Fruit fly (Drosophila melanogaster) whole organism, wandering third instar larva: ENCODE results near the gene CG9922.
A peak's percentile ranks its signal among the peaks of the same experiment; 100 is the strongest.

Experiments
- Dfd ChIP-seq: fragments of >200 bp; optimal IDR thresholded peaks from 2 replicates; lab custom pipeline; 2017; ENCODE audit warnings: missing biosample characterization, missing genetic modification characterization
- GATAd ChIP-seq: sonication (Bioruptor generic); optimal IDR thresholded peaks from 2 replicates; lab custom pipeline; 2016; ENCODE audit warnings: missing biosample characterization, missing genetic modification characterization
- Hr78 ChIP-seq: fragments of >200 bp; optimal IDR thresholded peaks from 2 replicates; lab custom pipeline; 2017; ENCODE audit warnings: missing biosample characterization, missing genetic modification characterization
- N ChIP-seq: fragments of >200 bp; optimal IDR thresholded peaks from 2 replicates; lab custom pipeline; 2018; ENCODE audit warnings: missing biosample characterization, missing external identifiers, missing genetic modification characterization
- Rel ChIP-seq, 2 experiments: fragments of 200-800 bp; sonication (Bioruptor generic) in 1 of 2; optimal IDR thresholded peaks; 2 replicates in 1 of 2; 3 replicates in 1 of 2; lab custom pipeline; 2016 to 2019; ENCODE audit warnings: mild to moderate bottlenecking in 2 of 2, missing biosample characterization in 2 of 2, missing genetic modification characterization in 2 of 2, moderate library complexity in 1 of 2
- brk ChIP-seq: fragments of 200-800 bp; sonication (Bioruptor generic); optimal IDR thresholded peaks from 2 replicates; lab custom pipeline; 2016; ENCODE audit warnings: missing biosample characterization, mild to moderate bottlenecking, missing genetic modification characterization
- dl ChIP-seq, 2 experiments: fragments of 175-275, 200-275 bp in 1 of 2; fragments of 200-275 bp in 1 of 2; sonication (Bioruptor generic); optimal IDR thresholded peaks; lab custom pipeline; 2018; ENCODE audit warnings: mild to moderate bottlenecking in 2 of 2, missing biosample characterization in 2 of 2, missing genetic modification characterization in 2 of 2, moderate library complexity in 2 of 2; ENCODE audit not compliant: partially characterized antibody in 2 of 2, insufficient read depth in 1 of 2
- dsf ChIP-seq: sonication (Bioruptor generic); optimal IDR thresholded peaks from 2 replicates; lab custom pipeline; 2016; ENCODE audit warnings: missing biosample characterization, missing genetic modification characterization, borderline replicate concordance
- foxo ChIP-seq, 2 experiments: fragments of 200-800 bp; sonication (Bioruptor generic); optimal IDR thresholded peaks; 2 replicates in 1 of 2; 3 replicates in 1 of 2; lab custom pipeline; 2016 to 2017; ENCODE audit warnings: missing biosample characterization in 2 of 2, missing genetic modification characterization in 2 of 2
- pan ChIP-seq: fragments of >200 bp; optimal IDR thresholded peaks from 2 replicates; lab custom pipeline; 2017
- psq ChIP-seq: fragments of 200-800 bp; sonication (Bioruptor generic); optimal IDR thresholded peaks from 3 replicates; lab custom pipeline; 2017; ENCODE audit warnings: missing biosample characterization, mild to moderate bottlenecking, missing genetic modification characterization, moderate library complexity
- sv ChIP-seq: fragments of 200-800 bp; sonication (Bioruptor generic); optimal IDR thresholded peaks from 3 replicates; lab custom pipeline; 2016; ENCODE audit warnings: missing biosample characterization, missing genetic modification characterization
- tai ChIP-seq: sonication (Bioruptor generic); optimal IDR thresholded peaks from 2 replicates; lab custom pipeline; 2016; ENCODE audit warnings: missing biosample characterization, missing genetic modification characterization
- usp ChIP-seq: fragments of >200 bp; optimal IDR thresholded peaks from 2 replicates; lab custom pipeline; 2017; ENCODE audit warnings: missing biosample characterization, missing genetic modification characterization

- TF ChIP-seq Hr78 (GFP tag; lab: Kevin White, UChicago) (no peak), pan (no peak), brk (GFP tag; lab: Kevin White, UChicago) (peak; percentile 32), psq (GFP tag; lab: Kevin White, UChicago) (peak; percentile 69), foxo (GFP tag; optimal IDR thresholded peaks at IDR 0.05; lab: Kevin White, UChicago) (peak; percentile 68 to 69), N (no peak), dsf (no peak), usp (GFP tag; lab: Kevin White, UChicago) (no peak), Rel (GFP tag; optimal IDR thresholded peaks at IDR 0.05; lab: Kevin White, UChicago) (no peak), Rel (tag; optimal IDR thresholded peaks at IDR 0.05; lab: Kevin White, UChicago) (no peak), tai (no peak), dl (GFP tag; optimal IDR thresholded peaks at IDR 0.05; lab: Kevin White, UChicago; ENCODE audit: insufficient read depth in 1 of 2, partially characterized antibody in 2 of 2) (peak in 1 of 2 experiments; percentile 78), Dfd (GFP tag; lab: Kevin White, UChicago) (no peak), sv (GFP tag; lab: Kevin White, UChicago) (no peak), GATAd (GFP tag; lab: Kevin White, UChicago) (no peak)
Measured at dm6 chr3R:14056320-14057053, 20.3 kb upstream of the CG9922 start, which contains the start of gene foxo.
